Fruit fly (Drosophila melanogaster) whole organism, embryonic: ENCODE results near the gene Ir67c.

Experiments
- Abd-B ChIP-seq: fragments of 200-800 bp; sonication (Bioruptor generic); optimal IDR thresholded peaks from 2 replicates; lab custom pipeline; 2018; ENCODE audit warnings: missing biosample characterization, mild to moderate bottlenecking, missing genetic modification characterization, moderate library complexity
- CG10209 ChIP-seq: fragments of 200-800 bp; sonication (Bioruptor generic); optimal IDR thresholded peaks from 3 replicates; lab custom pipeline; 2017; ENCODE audit warnings: missing biosample characterization, mild to moderate bottlenecking, missing genetic modification characterization, missing genetic modification reagents
- CG10431 ChIP-seq: fragments of 200-800 bp; sonication (Bioruptor generic); optimal IDR thresholded peaks from 3 replicates; lab custom pipeline; 2018; ENCODE audit warnings: missing biosample characterization, mild to moderate bottlenecking, missing genetic modification characterization
- CG12391 ChIP-seq: fragments of 200-800 bp; sonication (Bioruptor generic); optimal IDR thresholded peaks from 3 replicates; lab custom pipeline; 2018; ENCODE audit warnings: missing biosample characterization, mild to moderate bottlenecking, missing genetic modification characterization, moderate library complexity
- CG13287 ChIP-seq: fragments of 200-800 bp; sonication (Bioruptor generic); IDR thresholded peaks from 2 replicates; pipeline ENCODE4 v1.3.6; 2022; ENCODE audit warnings: missing biosample characterization, missing genetic modification characterization; ENCODE audit not compliant: partially characterized antibody
- CG13894 ChIP-seq: fragments of 200-800 bp; sonication (Bioruptor generic); optimal IDR thresholded peaks from 3 replicates; lab custom pipeline; 2018; ENCODE audit warnings: missing biosample characterization, mild to moderate bottlenecking, missing genetic modification characterization, moderate library complexity
- CG17186 ChIP-seq: fragments of 200-800 bp; sonication (Bioruptor generic); optimal IDR thresholded peaks from 3 replicates; lab custom pipeline; 2017; ENCODE audit warnings: missing biosample characterization, missing genetic modification reagents, missing genetic modification characterization
- CG1832 ChIP-seq: fragments of 200-800 bp; sonication (Bioruptor generic); optimal IDR thresholded peaks from 2 replicates; lab custom pipeline; 2017; ENCODE audit warnings: missing biosample characterization, mild to moderate bottlenecking, missing genetic modification characterization, inconsistent platforms
- CG30431 ChIP-seq: fragments of 200-800 bp; sonication (Bioruptor generic); optimal IDR thresholded peaks from 2 replicates; lab custom pipeline; 2017; ENCODE audit warnings: missing biosample characterization, missing genetic modification characterization
- CG33213 ChIP-seq: fragments of 200-800 bp; sonication (Bioruptor generic); optimal IDR thresholded peaks from 3 replicates; lab custom pipeline; 2016; ENCODE audit warnings: missing biosample characterization, missing genetic modification characterization
- CG3726 ChIP-seq: fragments of 200-800 bp; sonication (Bioruptor generic); IDR thresholded peaks from 3 replicates; pipeline ENCODE4, ENCODE4 v1.3.6; 2022; ENCODE audit warnings: missing biosample characterization, missing genetic modification characterization
- CG4282 ChIP-seq: fragments of 200-800 bp; sonication (Bioruptor generic); optimal IDR thresholded peaks from 2 replicates; lab custom pipeline; 2016; ENCODE audit warnings: missing biosample characterization, missing genetic modification characterization
- CG4820 ChIP-seq: fragments of 200-800 bp; sonication (Bioruptor generic); optimal IDR thresholded peaks from 3 replicates; lab custom pipeline; 2016; ENCODE audit warnings: missing biosample characterization, missing genetic modification characterization
- CG6654 ChIP-seq: fragments of 200-800 bp; sonication (Bioruptor generic); optimal IDR thresholded peaks from 2 replicates; lab custom pipeline; 2017; ENCODE audit warnings: missing biosample characterization, mild to moderate bottlenecking, missing genetic modification characterization
- Dll ChIP-seq: fragments of 200-800 bp; sonication (Bioruptor generic); IDR thresholded peaks from 4 replicates; pipeline ENCODE4 v1.3.6; 2022; ENCODE audit warnings: missing biosample characterization, missing genetic modification characterization; ENCODE audit not compliant: partially characterized antibody
- Doc3 ChIP-seq: fragments of 200-800 bp; sonication (Bioruptor generic); IDR thresholded peaks from 3 replicates; pipeline ENCODE4 v1.3.6; 2022; ENCODE audit warnings: missing biosample characterization, missing genetic modification characterization; ENCODE audit not compliant: partially characterized antibody
- Drgx ChIP-seq: fragments of 200-800 bp; sonication (Bioruptor generic); IDR thresholded peaks from 2 replicates; pipeline ENCODE4 v1.3.6; 2022; ENCODE audit warnings: missing biosample characterization, missing genetic modification characterization
- H15 ChIP-seq: fragments of 200-800 bp; sonication (Bioruptor generic); IDR thresholded peaks from 3 replicates; pipeline ENCODE4 v1.3.6; 2022; ENCODE audit warnings: missing biosample characterization, missing genetic modification characterization
- Hr78 ChIP-seq, 2 experiments: fragments of 200-800 bp in 1 of 2; fragments of >200 bp in 1 of 2; sonication (Bioruptor generic) in 1 of 2; optimal IDR thresholded peaks; 2 replicates each; lab custom pipeline; 2017 to 2019; ENCODE audit warnings: missing biosample characterization in 2 of 2, missing genetic modification characterization in 2 of 2, mild to moderate bottlenecking in 1 of 2, moderate library complexity in 1 of 2
- Kr ChIP-seq: fragments of 200-800 bp; sonication (Bioruptor generic); optimal IDR thresholded peaks from 2 replicates; lab custom pipeline; 2017; ENCODE audit warnings: missing biosample characterization, mild to moderate bottlenecking, missing genetic modification characterization
- MESR4 ChIP-seq: fragments of 200-800 bp; sonication (Bioruptor generic); optimal IDR thresholded peaks from 2 replicates; lab custom pipeline; 2018; ENCODE audit warnings: missing biosample characterization, mild to moderate bottlenecking, missing genetic modification characterization, moderate library complexity
- MTF-1 ChIP-seq: fragments of 200-800 bp; sonication (Bioruptor generic); optimal IDR thresholded peaks from 2 replicates; lab custom pipeline; 2018; ENCODE audit warnings: missing biosample characterization, mild to moderate bottlenecking, missing genetic modification characterization, borderline replicate concordance
- NfI ChIP-seq: fragments of 200-800 bp; sonication (Bioruptor generic); optimal IDR thresholded peaks from 3 replicates; lab custom pipeline; 2018; ENCODE audit warnings: missing biosample characterization, mild to moderate bottlenecking, missing genetic modification characterization, moderate library complexity
- Oaz ChIP-seq: fragments of 200-800 bp; sonication (Bioruptor generic); IDR thresholded peaks from 2 replicates; pipeline ENCODE4 v1.3.6; 2022; ENCODE audit warnings: missing biosample characterization, missing genetic modification characterization
- Stat92E ChIP-seq, 3 experiments: fragments of >200 bp in 2 of 3; fragments of 200-800 bp in 1 of 3; sonication (Bioruptor generic) in 1 of 3; optimal IDR thresholded peaks; 2 replicates each; lab custom pipeline; 2017 to 2019; ENCODE audit warnings: missing biosample characterization in 3 of 3, missing genetic modification characterization in 3 of 3, mild to moderate bottlenecking in 1 of 3, moderate library complexity in 1 of 3
- Xrp1 ChIP-seq: fragments of 200-800 bp; sonication (Bioruptor generic); IDR thresholded peaks from 2 replicates; pipeline ENCODE4 v1.3.6; 2022; ENCODE audit warnings: missing biosample characterization, missing genetic modification characterization
- chif ChIP-seq, 2 experiments: fragments of 200-800 bp; sonication (Bioruptor generic); optimal IDR thresholded peaks; 3 replicates each; lab custom pipeline; 2016; ENCODE audit warnings: missing biosample characterization in 2 of 2, missing genetic modification characterization in 2 of 2
- da ChIP-seq: fragments of 200-800 bp; sonication (Bioruptor generic); optimal IDR thresholded peaks from 2 replicates; lab custom pipeline; 2016; ENCODE audit warnings: missing biosample characterization, missing genetic modification characterization
- dan ChIP-seq: fragments of 200-800 bp; sonication (Bioruptor generic); IDR thresholded peaks from 2 replicates; pipeline ENCODE4 v1.3.6; 2022; ENCODE audit warnings: missing biosample characterization, missing genetic modification characterization
- danr ChIP-seq: fragments of 200-800 bp; sonication (Bioruptor generic); IDR thresholded peaks from 2 replicates; pipeline ENCODE4 v1.3.6; 2022; ENCODE audit warnings: missing biosample characterization, missing genetic modification characterization
- ewg ChIP-seq: fragments of 200-800 bp; sonication (Bioruptor generic); optimal IDR thresholded peaks from 3 replicates; lab custom pipeline; 2017; ENCODE audit warnings: mild to moderate bottlenecking, missing biosample characterization, missing genetic modification reagents, missing genetic modification characterization
- eyg ChIP-seq: fragments of 200-800 bp; sonication (Bioruptor generic); optimal IDR thresholded peaks from 3 replicates; lab custom pipeline; 2016; ENCODE audit warnings: missing biosample characterization, missing genetic modification characterization
- ftz-f1 ChIP-seq: fragments of 200-800 bp; sonication (Bioruptor generic); optimal IDR thresholded peaks from 2 replicates; lab custom pipeline; 2016; ENCODE audit warnings: missing biosample characterization, missing genetic modification characterization
- gfzf ChIP-seq: fragments of 200-800 bp; sonication (Bioruptor generic); optimal IDR thresholded peaks from 2 replicates; lab custom pipeline; 2016; ENCODE audit warnings: missing biosample characterization, mild to moderate bottlenecking, missing genetic modification characterization, moderate library complexity
- grn ChIP-seq: fragments of 200-800 bp; sonication (Bioruptor generic); optimal IDR thresholded peaks from 3 replicates; lab custom pipeline; 2017; ENCODE audit warnings: missing biosample characterization, missing genetic modification characterization
- gsb-n ChIP-seq: fragments of 200-800 bp; sonication (Bioruptor generic); optimal IDR thresholded peaks from 3 replicates; lab custom pipeline; 2018; ENCODE audit warnings: missing biosample characterization, mild to moderate bottlenecking, missing genetic modification characterization
- hb ChIP-seq: fragments of 200-800 bp; sonication (Bioruptor generic); IDR thresholded peaks from 3 replicates; pipeline ENCODE4 v1.3.6; 2022; ENCODE audit warnings: missing biosample characterization, missing genetic modification characterization; ENCODE audit not compliant: partially characterized antibody
- her ChIP-seq: fragments of 200-800 bp; sonication (Bioruptor generic); optimal IDR thresholded peaks from 2 replicates; lab custom pipeline; 2016; ENCODE audit warnings: missing biosample characterization, missing genetic modification characterization
- hth ChIP-seq: fragments of >200 bp; optimal IDR thresholded peaks from 2 replicates; lab custom pipeline; 2017; ENCODE audit warnings: inconsistent platforms
- klu ChIP-seq: fragments of 200-800 bp; sonication (Bioruptor generic); IDR thresholded peaks from 2 replicates; pipeline ENCODE4 v1.3.6; 2022; ENCODE audit warnings: missing biosample characterization, missing genetic modification characterization
- mam ChIP-seq: fragments of 200-800 bp; sonication (Bioruptor generic); optimal IDR thresholded peaks from 3 replicates; lab custom pipeline; 2016; ENCODE audit warnings: missing biosample characterization, missing genetic modification characterization
- psq ChIP-seq: fragments of 200-800 bp; sonication (Bioruptor generic); optimal IDR thresholded peaks from 2 replicates; lab custom pipeline; 2017; ENCODE audit warnings: missing biosample characterization, missing genetic modification characterization
- row ChIP-seq: fragments of 200-800 bp; sonication (Bioruptor generic); IDR thresholded peaks from 3 replicates; pipeline ENCODE4 v1.3.6; 2022; ENCODE audit warnings: missing biosample characterization, missing genetic modification characterization
- run ChIP-seq: fragments of 200-800 bp; sonication (Bioruptor generic); optimal IDR thresholded peaks from 3 replicates; lab custom pipeline; 2018; ENCODE audit warnings: missing biosample characterization, mild to moderate bottlenecking, missing genetic modification characterization
- sens-2 ChIP-seq: fragments of 200-800 bp; sonication (Bioruptor generic); IDR thresholded peaks from 2 replicates; pipeline ENCODE4 v1.3.6; 2022; ENCODE audit warnings: missing biosample characterization, missing genetic modification characterization
- tap ChIP-seq: fragments of 200-800 bp; optimal IDR thresholded peaks from 3 replicates; lab custom pipeline; 2019; ENCODE audit warnings: missing biosample characterization, mild to moderate bottlenecking, missing genetic modification characterization, moderate library complexity
- unc-4 ChIP-seq: fragments of 200-800 bp; sonication (Bioruptor generic); IDR thresholded peaks from 2 replicates; pipeline ENCODE4 v1.3.6; 2022; ENCODE audit warnings: missing biosample characterization, missing genetic modification characterization; ENCODE audit not compliant: partially characterized antibody

Ir67c gene

DNA sequence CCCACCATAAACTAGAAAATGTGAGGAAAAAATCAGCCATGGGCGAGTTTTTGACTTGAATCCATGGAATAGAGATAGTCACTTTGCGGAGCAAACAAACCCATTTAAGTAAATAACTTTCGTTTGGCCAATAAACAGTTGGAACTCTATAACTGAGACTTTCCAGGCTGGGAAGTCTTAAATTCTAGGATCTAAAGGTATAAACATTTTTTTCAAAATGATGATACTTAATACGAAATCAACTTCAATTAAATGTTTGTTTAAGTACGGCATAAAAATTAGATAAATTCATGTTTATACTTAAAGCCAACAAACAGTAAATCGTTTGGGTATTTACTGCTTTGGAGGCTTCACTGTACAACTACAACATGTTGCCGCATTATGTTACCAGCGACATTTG, 6.0 kb upstream of the Ir67c start (continued):
- TF ChIP-seq Abd-B (GFP tag; lab: Kevin White, UChicago), result no peak
- TF ChIP-seq Dll, result no peak
- peak; percentile 11; the same call in 1 of the 2 replicates for TF ChIP-seq Drgx (GFP tag; lab: Robert Waterston, UW)
- no peak for TF ChIP-seq chif (GFP tag; optimal IDR thresholded peaks at IDR 0.05; lab: Kevin White, UChicago)
- TF ChIP-seq CG4820 (GFP tag; lab: Kevin White, UChicago), result no peak

dm6 chr3L:10431883-10432282, 2.0 kb downstream of the Ir67c start, which contains the start of gene Ir67b:
TSS of gene Ir67b (minus strand) at chr3L:10431983.
- TF ChIP-seq CG30431 (GFP tag; lab: Kevin White, UChicago) (no peak), eyg (no peak), psq (no peak), CG13287 (GFP tag; lab: Robert Waterston, UW) (no peak)
- TF ChIP-seq, all 482 proteins: peak for 0

- TF ChIP-seq dan (GFP tag; lab: Robert Waterston, UW) (no peak), CG13894 (tag; lab: Kevin White, UChicago) (no peak), ftz-f1 (no peak), CG6654 (no peak), Xrp1 (GFP tag; lab: Robert Waterston, UW) (no peak), ewg (no peak), MTF-1 (no peak), tap (tag; lab: Kevin White, UChicago) (no peak)
Measured at dm6 chr3L:10429474-10429873, 4.4 kb downstream of the Ir67c start.

DNA sequence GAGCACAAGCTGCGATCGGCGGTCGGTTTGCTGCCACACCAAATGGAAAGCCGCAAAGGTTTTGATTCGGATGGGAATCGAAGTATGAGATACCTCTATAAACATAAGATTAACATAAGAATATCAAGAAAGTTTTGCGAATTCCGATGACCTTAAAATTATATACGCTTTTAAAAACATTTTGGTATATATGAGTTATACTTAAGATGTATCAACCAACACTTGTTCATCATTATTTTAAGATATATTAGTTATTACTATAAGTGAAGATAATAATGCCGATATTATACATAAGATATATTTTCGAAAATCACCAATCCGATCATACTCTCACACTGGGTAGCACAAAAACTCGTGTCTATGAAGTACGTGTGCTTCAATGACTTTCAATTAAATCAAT, 5.2 kb downstream of the Ir67c start:
- TF ChIP-seq mam (no peak), row (GFP tag; lab: Robert Waterston, UW) (peak; percentile 51; the same call in 2 of the 3 replicates), NfI (GFP tag; lab: Kevin White, UChicago) (no peak), gfzf (GFP tag; lab: Kevin White, UChicago) (no peak), her (GFP tag; lab: Kevin White, UChicago) (no peak), run (tag; lab: Kevin White, UChicago) (no peak), ewg (peak; percentile 42), sens-2 (GFP tag; lab: Robert Waterston, UW) (no peak), CG33213 (GFP tag; lab: Kevin White, UChicago) (no peak), CG17186 (no peak), Hr78 (GFP tag; optimal IDR thresholded peaks at IDR 0.05; lab: Kevin White, UChicago) (no peak), danr (no peak), grn (no peak), hb (GFP tag; lab: Robert Waterston, UW) (no peak), klu (GFP tag; lab: Robert Waterston, UW) (no peak), H15 (no peak), CG10431 (no peak), CG12391 (tag; lab: Kevin White, UChicago) (peak; percentile 60), hth (lab: Kevin White, UChicago) (no peak), Oaz (GFP tag; lab: Robert Waterston, UW) (no peak), unc-4 (GFP tag; lab: Robert Waterston, UW) (no peak), MESR4 (GFP tag; lab: Kevin White, UChicago) (no peak), Kr (no peak), CG10209 (GFP tag; lab: Kevin White, UChicago) (peak; percentile 23), CG3726 (GFP tag; lab: Robert Waterston, UW) (no peak), Doc3 (GFP tag; lab: Robert Waterston, UW) (no peak), Stat92E (GFP tag; optimal IDR thresholded peaks at IDR 0.05; lab: Kevin White, UChicago) (no peak), gsb-n (tag; lab: Kevin White, UChicago) (no peak), CG1832 (no peak), CG4282 (GFP tag; lab: Kevin White, UChicago) (no peak), da (GFP tag; lab: Kevin White, UChicago) (no peak)
